Worm (Caenorhabditis elegans) whole organism, L2 larva: Measurements from ENCODE around the gene R02F11.3.

Experiments
- ceh-82 ChIP-seq: fragments of 150-350 bp; optimal IDR thresholded peaks from 2 replicates; lab custom pipeline; 2014; ENCODE audit warnings: missing biosample characterization, missing genetic modification characterization
- nhr-23 ChIP-seq: fragments of 150-350 bp; optimal IDR thresholded peaks from 2 replicates; lab custom pipeline; 2014; ENCODE audit warnings: missing biosample characterization, missing genetic modification reagents, missing genetic modification characterization
- unc-62 ChIP-seq: fragments of 150-350 bp; optimal IDR thresholded peaks from 2 replicates; lab custom pipeline; 2014; ENCODE audit warnings: missing biosample characterization, missing genetic modification reagents, missing genetic modification characterization
- ztf-1 ChIP-seq: fragments of 200-800 bp; sonication (Bioruptor generic); conservative IDR thresholded peaks from 2 replicates; pipeline ENCODE4 v1.3.6; 2022; ENCODE audit warnings: missing genetic modification characterization, missing compliant biosample characterization
- ztf-11 ChIP-seq: sonication (generic microtip); optimal IDR thresholded peaks from 2 replicates; lab custom pipeline; 2017; ENCODE audit warnings: missing biosample characterization, missing genetic modification characterization

DNA sequence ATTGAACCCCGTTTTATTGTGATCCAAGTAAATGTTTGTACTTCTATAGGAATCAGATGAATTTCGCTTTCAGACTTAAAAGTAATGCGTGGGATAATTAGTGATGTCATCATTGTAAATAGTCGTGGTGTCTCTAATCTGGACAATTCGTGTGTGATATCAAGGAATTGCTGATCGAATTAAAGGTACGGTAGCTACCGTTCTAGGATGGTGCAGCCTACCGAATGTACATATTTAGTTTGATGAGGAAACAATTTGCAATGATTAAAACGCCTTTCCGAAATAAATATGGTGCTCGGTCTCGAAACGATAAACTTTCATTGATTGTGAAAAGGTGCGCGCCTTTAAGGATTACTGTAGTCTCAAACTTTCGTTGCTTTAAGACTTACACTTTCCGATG is 47.2 kb downstream of the R02F11.3 start:
- no peak for TF ChIP-seq unc-62
- TF ChIP-seq ztf-11: no peak
- no peak for TF ChIP-seq nhr-23 (tag; lab: Kevin White, UChicago)
- no peak for TF ChIP-seq ceh-82 (tag; lab: Kevin White, UChicago)
- no peak for TF ChIP-seq ztf-1
